Fruit fly (Drosophila melanogaster): ENCODE measurements around the gene CG31954.

The CG31954 gene

dm6 chr2L:3510002-3510401, at the start of gene CG31954:
Gene CG31954 (minus strand): TSS chr2L:3510102.
- no peak for TF ChIP-seq noc (tag; optimal IDR thresholded peaks at IDR 0.05)

DNA sequence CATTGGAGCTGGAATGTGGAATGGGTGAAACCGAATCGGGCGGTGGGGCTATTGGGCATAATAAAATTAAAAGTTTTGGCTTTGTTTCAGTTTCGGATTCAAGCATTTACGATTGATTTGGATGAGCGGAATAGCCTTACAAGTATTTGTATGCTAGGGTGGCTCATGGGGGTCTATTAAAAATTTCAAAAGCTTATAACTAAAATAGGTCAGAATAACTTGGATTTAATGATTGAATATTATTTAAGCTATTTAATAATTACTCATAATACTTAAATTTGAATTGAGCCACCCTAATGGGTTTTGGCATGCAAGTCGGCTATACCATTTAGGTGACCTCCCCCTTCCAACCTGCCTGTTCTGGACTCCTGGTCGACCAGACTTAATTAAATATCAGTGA, 49.7 kb upstream of the CG31954 start:
- no peak for TF ChIP-seq noc (tag; optimal IDR thresholded peaks at IDR 0.05)

DNA sequence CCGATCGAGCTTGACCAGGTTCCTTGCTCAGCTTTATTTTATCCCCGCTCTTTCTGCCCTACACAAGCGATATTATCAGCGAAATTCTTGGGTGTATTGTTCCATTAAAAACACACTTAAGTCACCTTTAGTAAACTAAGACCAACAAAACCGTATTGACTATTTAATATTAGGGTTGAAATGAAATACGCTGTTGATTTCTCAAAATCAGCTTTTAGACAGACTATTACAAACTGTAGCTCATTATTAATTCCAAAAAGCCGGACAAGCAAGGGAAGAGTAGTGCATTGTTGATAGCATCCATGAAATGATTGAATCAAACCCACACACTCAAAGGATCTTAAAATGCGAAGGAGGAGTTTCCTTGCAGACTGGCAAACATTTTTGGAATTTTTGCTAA, 48.4 kb upstream of the CG31954 start:
- TF ChIP-seq noc (tag; optimal IDR thresholded peaks at IDR 0.05): no peak

DNA sequence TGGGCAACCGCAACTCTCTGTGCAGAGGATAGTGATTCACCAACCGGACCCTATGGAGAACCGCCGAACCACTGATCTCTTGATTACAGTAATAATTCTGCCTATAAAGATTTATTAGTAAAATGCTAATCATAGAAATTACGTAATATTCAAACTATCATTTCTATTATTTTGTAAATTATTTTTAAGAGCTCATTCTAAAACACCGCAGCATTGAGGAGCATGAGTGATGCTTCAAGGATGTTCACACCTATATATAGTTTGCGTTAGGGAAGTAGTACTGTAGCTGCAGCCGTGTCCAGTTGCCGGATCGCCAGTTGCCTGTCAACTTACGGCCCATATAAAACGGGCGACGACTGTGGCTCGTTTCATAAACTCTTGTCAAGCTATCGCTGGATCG, 47.6 kb upstream of the CG31954 start:
- no peak for TF ChIP-seq noc (tag; optimal IDR thresholded peaks at IDR 0.05)

- TF ChIP-seq noc (tag; optimal IDR thresholded peaks at IDR 0.05): no peak
These were observed 47.0 kb upstream of the CG31954 start for dm6 chr2L:3556937-3557336.

DNA sequence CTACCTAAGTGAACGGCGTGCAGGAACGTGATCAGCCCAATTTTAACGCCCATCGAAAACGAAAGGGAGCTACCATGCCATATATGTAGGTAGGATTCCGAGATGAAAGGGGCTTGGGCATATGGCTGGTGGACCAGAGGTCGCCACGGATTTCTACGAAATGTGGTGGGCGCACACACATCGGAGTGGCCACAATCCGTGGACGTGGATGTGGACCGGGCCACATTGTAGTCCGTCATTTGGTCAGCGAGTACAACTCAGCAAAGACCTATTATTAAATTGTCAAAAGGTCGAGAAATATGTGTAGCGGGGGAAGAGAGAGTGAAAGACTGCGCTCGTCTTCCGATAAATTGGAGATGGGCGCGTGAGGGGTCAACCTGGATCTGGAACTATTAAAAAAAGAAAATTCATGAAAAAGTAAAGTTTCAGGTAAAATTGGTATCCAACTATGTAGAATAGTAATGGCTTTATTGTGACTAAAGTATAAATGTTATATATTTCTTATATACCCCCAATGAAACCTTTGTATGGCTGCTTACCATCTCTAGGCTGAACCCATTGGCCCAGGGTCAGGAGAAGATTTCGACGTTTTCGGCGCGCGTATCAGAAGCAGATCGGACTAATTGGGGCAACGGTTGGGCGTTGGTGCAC, 45.6 kb upstream of the CG31954 start:
- TF ChIP-seq noc (tag; optimal IDR thresholded peaks at IDR 0.05): no peak

dm6 chr2L:3553902-3554301, 44.0 kb upstream of the CG31954 start:
- TF ChIP-seq noc (tag; optimal IDR thresholded peaks at IDR 0.05): no peak

DNA sequence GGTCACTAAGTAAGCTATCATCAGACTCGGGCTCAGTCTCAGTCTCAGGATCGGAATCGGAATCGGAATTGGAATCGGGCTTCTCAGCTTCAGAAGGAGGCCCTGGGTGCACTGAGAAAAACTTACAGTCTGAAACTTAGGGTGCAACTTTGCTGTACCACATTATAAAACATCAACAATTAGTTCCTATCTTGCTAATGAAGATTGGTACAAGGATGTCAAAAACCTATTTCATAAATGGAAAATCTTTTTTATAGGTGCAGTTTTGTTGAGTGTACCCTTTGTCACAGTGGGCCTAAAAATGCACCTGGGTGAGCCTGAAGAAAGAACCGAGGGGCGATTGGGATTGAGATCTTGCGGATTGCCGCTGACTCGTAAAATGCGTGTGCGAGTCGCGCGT, 42.9 kb upstream of the CG31954 start:
- no peak for TF ChIP-seq noc (tag; optimal IDR thresholded peaks at IDR 0.05)

DNA sequence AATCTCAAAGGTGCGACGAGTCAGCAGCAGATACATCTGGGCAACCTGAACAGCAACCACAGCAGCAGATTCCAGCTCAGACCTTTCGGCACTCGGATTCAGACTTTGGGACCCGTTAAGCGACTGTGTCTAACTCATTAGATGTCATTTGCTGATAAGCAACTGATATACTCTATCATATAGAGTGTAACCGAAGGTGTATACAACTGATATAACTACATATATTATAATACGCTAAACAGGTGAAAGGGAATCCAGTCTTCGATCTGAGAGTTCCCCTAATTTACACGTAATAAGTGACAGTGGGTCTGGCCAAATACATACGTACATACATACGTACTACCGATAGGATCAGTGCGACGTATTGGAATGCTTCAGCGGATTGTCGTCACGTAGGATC, 40.7 kb upstream of the CG31954 start:
- no peak for TF ChIP-seq noc (tag; optimal IDR thresholded peaks at IDR 0.05)

dm6 chr2L:3549742-3550141, 39.8 kb upstream of the CG31954 start:
- no peak for TF ChIP-seq noc (tag; optimal IDR thresholded peaks at IDR 0.05)

- no peak for TF ChIP-seq noc (tag; optimal IDR thresholded peaks at IDR 0.05)
These were observed 39.0 kb upstream of the CG31954 start for dm6 chr2L:3548879-3549278.

DNA sequence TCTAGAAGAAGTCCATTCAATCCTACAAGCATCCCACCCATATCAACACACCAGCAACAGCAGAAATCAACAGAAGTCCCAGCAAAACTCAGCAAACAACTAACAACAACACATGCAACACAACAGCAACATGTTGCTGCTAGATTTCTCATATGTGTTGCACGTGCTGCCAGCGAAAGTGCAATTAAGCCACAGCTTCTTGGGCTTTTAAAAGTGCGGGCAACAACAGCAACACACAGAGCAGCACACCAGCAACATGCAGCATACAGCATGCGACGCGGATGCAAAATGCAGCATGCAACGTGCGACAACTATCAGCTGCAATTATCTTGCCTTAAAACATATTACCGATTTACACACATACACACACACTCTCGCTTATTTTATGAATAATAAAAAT, 37.6 kb upstream of the CG31954 start:
- no peak for TF ChIP-seq noc (tag; optimal IDR thresholded peaks at IDR 0.05)

DNA sequence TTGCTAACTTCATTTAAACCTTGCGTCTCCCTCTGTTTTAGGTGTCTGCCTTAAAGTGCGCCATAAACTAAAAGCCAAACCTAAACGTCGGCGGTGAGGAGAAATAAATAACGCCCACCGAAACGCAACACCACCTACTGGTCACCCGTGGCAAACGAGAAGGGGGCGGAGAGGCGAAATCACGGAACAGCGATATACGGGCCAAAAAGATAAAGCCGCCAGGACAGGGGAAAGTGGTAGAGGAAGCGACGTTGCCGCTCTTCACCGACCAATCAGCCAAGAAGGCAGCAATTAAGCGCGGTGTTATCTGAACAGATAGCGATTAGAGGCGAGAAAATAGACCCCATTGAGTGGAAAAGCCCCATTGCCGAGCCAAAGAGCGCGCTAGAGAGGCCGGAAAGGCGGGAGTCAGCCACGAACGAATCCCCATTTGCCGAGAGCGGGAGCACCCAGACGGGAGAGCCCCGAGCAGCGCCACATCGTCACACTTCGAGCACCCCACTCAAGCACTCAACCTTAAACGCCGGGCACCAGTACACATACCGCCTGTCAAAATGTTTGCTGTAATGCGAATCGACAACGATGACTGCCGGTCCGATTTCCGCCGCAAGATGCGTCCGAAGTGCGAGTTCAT, 35.2 kb upstream of the CG31954 start:
- no peak for TF ChIP-seq noc (tag; optimal IDR thresholded peaks at IDR 0.05)

dm6 chr2L:3543062-3543461, 33.2 kb upstream of the CG31954 start:
- no peak for TF ChIP-seq noc (tag; optimal IDR thresholded peaks at IDR 0.05)

dm6 chr2L:3539996-3540395, 30.1 kb upstream of the CG31954 start:
- no peak for TF ChIP-seq noc (tag; optimal IDR thresholded peaks at IDR 0.05)

DNA sequence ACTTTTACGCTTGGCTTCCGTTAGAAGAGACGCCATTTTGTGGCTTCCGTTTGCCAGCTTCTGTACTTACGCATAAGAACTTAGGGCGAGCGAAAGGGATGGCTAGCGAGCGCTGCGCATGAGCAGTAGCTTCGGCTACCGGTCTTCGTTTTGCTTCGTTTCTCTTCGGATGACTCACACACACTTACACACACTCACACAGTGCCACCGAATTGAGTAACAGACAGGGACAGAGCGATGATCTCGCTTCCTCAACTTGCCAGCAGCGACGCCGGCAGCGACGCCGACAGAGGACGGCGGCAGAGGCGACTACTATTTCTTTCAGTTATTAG, 29.5 kb upstream of the CG31954 start:
- TF ChIP-seq noc (tag; optimal IDR thresholded peaks at IDR 0.05): no peak

DNA sequence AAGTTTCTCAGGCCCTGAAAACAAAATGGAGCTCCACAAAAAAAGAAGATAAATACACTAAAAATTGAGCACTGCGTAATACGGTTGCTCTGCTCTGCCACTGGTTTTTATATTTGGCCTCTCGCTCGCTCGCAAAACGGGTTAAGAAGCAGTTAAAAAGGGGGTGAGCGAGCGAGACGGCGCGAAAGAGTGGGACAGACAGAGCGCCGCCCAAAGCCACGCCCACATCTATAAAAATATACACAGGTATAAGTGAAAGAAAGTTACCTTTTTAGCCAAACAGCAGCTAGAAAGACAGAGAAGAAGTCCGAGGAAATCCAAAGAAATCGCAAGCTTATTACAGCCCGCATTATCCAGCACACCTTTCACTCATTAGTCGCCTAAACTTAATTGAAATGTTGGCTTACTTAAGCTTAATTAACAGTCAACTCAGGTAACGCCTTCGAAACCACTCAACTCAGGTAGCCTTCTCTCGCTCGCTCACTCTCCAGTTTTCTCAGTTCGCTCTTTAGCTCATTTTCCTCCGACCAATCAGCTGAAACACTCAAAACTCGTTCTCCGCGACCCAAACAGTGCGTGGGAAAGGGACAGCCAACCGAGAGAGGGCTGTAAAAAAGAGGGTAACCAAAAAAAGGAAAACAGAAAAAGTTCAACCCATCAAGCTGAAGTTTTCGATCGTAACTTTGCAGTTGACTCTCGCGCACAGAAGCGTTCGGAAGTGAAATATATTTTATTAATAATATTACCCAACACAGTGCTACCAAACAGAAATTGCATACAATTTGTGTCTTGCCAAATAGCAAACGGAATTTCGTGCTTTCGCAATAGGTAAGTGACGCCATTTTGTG, 28.9 kb upstream of the CG31954 start, which contains the start of gene drm:
Gene drm, plus strand, starts transcription at position 684 of the 848 bp plus-strand sequence.
- no peak for TF ChIP-seq noc (tag; optimal IDR thresholded peaks at IDR 0.05)

Measured in whole organism, larva.